Worm (Caenorhabditis elegans): ENCODE results near the gene dnc-2.

DNA sequence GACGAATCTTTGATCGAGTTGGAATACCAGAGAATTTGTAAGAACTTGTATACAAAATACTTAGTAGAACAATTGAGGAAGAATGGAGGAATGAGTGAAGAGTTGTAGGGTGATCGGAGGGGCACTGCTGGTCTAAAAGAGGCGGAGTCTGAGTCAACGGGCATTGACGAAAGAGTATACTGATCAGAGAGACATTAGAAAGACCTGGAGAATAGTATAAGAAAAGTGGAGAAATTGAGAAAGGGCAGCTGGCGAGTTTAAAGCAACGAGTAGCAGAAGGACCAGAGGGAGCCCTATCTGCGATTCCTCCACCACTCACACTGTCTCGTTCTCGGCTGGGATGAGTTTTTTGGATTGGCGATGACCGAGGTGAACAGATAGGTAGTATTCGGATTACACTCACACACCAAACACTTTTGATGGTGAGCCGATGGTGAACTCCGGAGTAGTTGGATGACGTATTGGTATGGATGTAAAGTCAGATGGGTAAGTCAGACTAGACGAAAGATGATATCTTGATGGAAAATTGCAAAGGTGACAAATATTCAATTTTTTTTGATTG, 6.0 kb upstream of the dnc-2 start, which contains the start of gene EGAP1.5:
- TF ChIP-seq bed-1 (GFP tag; IDR thresholded peaks at IDR 0.05) (no peak), C17E4.6 (GFP tag; IDR thresholded peaks at IDR 0.05) (no peak), ztf-28 (GFP tag; IDR thresholded peaks at IDR 0.05) (no peak), tbp1 (GFP tag; optimal IDR thresholded peaks at IDR 0.05) (no peak), nhr-120 (GFP tag; IDR thresholded peaks at IDR 0.05) (no peak), ceh-79 (tag; optimal IDR thresholded peaks at IDR 0.05) (no peak), rec-8 (tag; optimal IDR thresholded peaks at IDR 0.05) (no peak), ama-1 (optimal IDR thresholded peaks at IDR 0.05) (no peak), ama-1 (GFP tag; optimal IDR thresholded peaks at IDR 0.05) (no peak), F33H1.4 (GFP tag; IDR thresholded peaks at IDR 0.05) (no peak), sptf-2 (GFP tag; optimal IDR thresholded peaks at IDR 0.05) (no peak), sdz-38 (tag; optimal IDR thresholded peaks at IDR 0.05) (no peak), unc-62 (GFP tag; optimal IDR thresholded peaks at IDR 0.05) (no peak)

All from whole organism, young adult.